Fruit fly (Drosophila melanogaster): Measurements from ENCODE around the gene Hsp68.

- no peak for TF ChIP-seq CTCF (optimal IDR thresholded peaks at IDR 0.05)
- TF ChIP-seq CG8478 (optimal IDR thresholded peaks at IDR 0.05) = no peak
These were observed 49.0 kb upstream of the Hsp68 start for dm6 chr3R:24106059-24106631.
